Worm (Caenorhabditis elegans) whole organism, young adult: Measurements from ENCODE around the gene psme-3.
A peak's percentile ranks its signal among the peaks of the same experiment; 100 is the strongest.

Experiments used
- B0035.1 ChIP-seq: sonication (generic microtip); optimal IDR thresholded peaks from 2 replicates; lab custom pipeline; 2016; ENCODE audit warnings: missing genetic modification characterization, mild to moderate bottlenecking, missing compliant biosample characterization, missing genotype, missing genetic modification reagents
- B0261.1 ChIP-seq: sonication (generic microtip); optimal IDR thresholded peaks from 2 replicates; lab custom pipeline; 2016; ENCODE audit warnings: mild to moderate bottlenecking, missing genetic modification characterization, moderate library complexity, missing compliant biosample characterization
- D2030.7 ChIP-seq: fragments of 200-800 bp; sonication (Bioruptor generic); IDR thresholded peaks from 2 replicates; pipeline ENCODE4 v1.3.6; 2022; ENCODE audit warnings: missing genetic modification reagents, missing genetic modification characterization, missing compliant biosample characterization
- F39B2.1 ChIP-seq: fragments of 200-800 bp; sonication (Bioruptor generic); IDR thresholded peaks from 2 replicates; pipeline ENCODE4 v1.3.6; 2022; ENCODE audit warnings: missing genetic modification reagents, missing genetic modification characterization, missing compliant biosample characterization
- Y95B8A.8 ChIP-seq: fragments of 200-800 bp; sonication (Bioruptor generic); IDR thresholded peaks from 2 replicates; pipeline ENCODE4 v1.3.6; 2022; ENCODE audit warnings: missing genetic modification reagents, missing genetic modification characterization, missing compliant biosample characterization
- atf-7 ChIP-seq: sonication (generic microtip); optimal IDR thresholded peaks from 2 replicates; lab custom pipeline; 2017; ENCODE audit warnings: mild to moderate bottlenecking, missing genetic modification characterization, missing compliant biosample characterization
- bed-1 ChIP-seq: fragments of 200-800 bp; sonication (Bioruptor generic); IDR thresholded peaks from 2 replicates; pipeline ENCODE4 v1.3.6; 2022; ENCODE audit warnings: missing genetic modification reagents, missing genetic modification characterization, missing compliant biosample characterization
- cebp-1 ChIP-seq, 2 experiments: fragments of 200-800 bp in 1 of 2; sonication (Bioruptor generic) in 1 of 2; sonication (generic microtip) in 1 of 2; IDR thresholded peaks in 1 of 2; optimal IDR thresholded peaks in 1 of 2; 2 replicates each; pipeline versions ENCODE4 v1.3.6 to Lab custom; 2017 to 2022; ENCODE audit warnings: missing compliant biosample characterization in 2 of 2, missing genetic modification characterization in 2 of 2, mild to moderate bottlenecking in 1 of 2, missing genetic modification reagents in 1 of 2, moderate library complexity in 1 of 2
- cebp-2 ChIP-seq: fragments of 200-800 bp; sonication (Bioruptor generic); IDR thresholded peaks from 2 replicates; pipeline ENCODE4 v1.3.6; 2022; ENCODE audit warnings: missing genetic modification characterization, missing compliant biosample characterization
- ceh-100 ChIP-seq: fragments of 200-800 bp; sonication (Bioruptor generic); IDR thresholded peaks from 2 replicates; pipeline ENCODE4 v1.3.6; 2022; ENCODE audit warnings: missing genetic modification reagents, missing genetic modification characterization, missing compliant biosample characterization
- egl-44 ChIP-seq: fragments of 200-800 bp; sonication (Bioruptor generic); IDR thresholded peaks from 2 replicates; pipeline ENCODE4 v1.3.6; 2022; ENCODE audit warnings: missing genetic modification reagents, missing genetic modification characterization, missing compliant biosample characterization
- ekl-4 ChIP-seq: fragments of 200-800 bp; sonication (Bioruptor generic); IDR thresholded peaks from 2 replicates; pipeline ENCODE4 v1.3.6; 2022; ENCODE audit warnings: missing genetic modification reagents, missing genetic modification characterization, missing compliant biosample characterization
- hmg-1.2 ChIP-seq: fragments of 200-800 bp; sonication (Bioruptor generic); IDR thresholded peaks from 2 replicates; pipeline ENCODE4 v1.3.6; 2022; ENCODE audit warnings: missing genetic modification reagents, missing genetic modification characterization, missing compliant biosample characterization
- hrde-1 ChIP-seq: sonication (generic microtip); optimal IDR thresholded peaks from 2 replicates; lab custom pipeline; 2016; ENCODE audit warnings: missing genetic modification characterization, mild to moderate bottlenecking, missing compliant biosample characterization, moderate library complexity, missing genotype, missing genetic modification reagents, borderline replicate concordance
- hsf-1 ChIP-seq: fragments of 200-800 bp; sonication (Bioruptor generic); IDR thresholded peaks from 2 replicates; pipeline ENCODE4 v1.3.6; 2022; ENCODE audit warnings: missing genetic modification reagents, missing genetic modification characterization, missing compliant biosample characterization
- lag-1 ChIP-seq: fragments of 200-800 bp; sonication (Bioruptor generic); IDR thresholded peaks from 2 replicates; pipeline ENCODE4 v1.3.6; 2022; ENCODE audit warnings: missing genetic modification reagents, missing genetic modification characterization, missing compliant biosample characterization
- lin-26 ChIP-seq: fragments of 200-800 bp; sonication (Bioruptor generic); IDR thresholded peaks from 2 replicates; pipeline ENCODE4 v1.3.6; 2022; ENCODE audit warnings: missing genetic modification reagents, missing genetic modification characterization, missing compliant biosample characterization
- madf-3 ChIP-seq: fragments of 200-800 bp; sonication (Bioruptor generic); IDR thresholded peaks from 2 replicates; pipeline ENCODE4 v1.3.6; 2022; ENCODE audit warnings: missing genetic modification reagents, missing genetic modification characterization, missing compliant biosample characterization
- madf-6 ChIP-seq: fragments of 200-800 bp; sonication (Bioruptor generic); IDR thresholded peaks from 2 replicates; pipeline ENCODE4 v1.3.6; 2022; ENCODE audit warnings: missing genetic modification reagents, missing genetic modification characterization, missing compliant biosample characterization
- madf-8 ChIP-seq: fragments of 200-800 bp; sonication (Bioruptor generic); conservative IDR thresholded peaks from 2 replicates; pipeline ENCODE4 v1.3.6; 2022; ENCODE audit warnings: missing genetic modification reagents, missing genetic modification characterization, missing compliant biosample characterization
- nfya-1 ChIP-seq: sonication (generic microtip); optimal IDR thresholded peaks from 2 replicates; lab custom pipeline; 2017; ENCODE audit warnings: antibody characterized with exemption, missing compliant biosample characterization, missing genetic modification characterization, borderline replicate concordance; ENCODE audit not compliant: insufficient read depth
- nfyb-1 ChIP-seq: fragments of 200-800 bp; sonication (Bioruptor generic); IDR thresholded peaks from 2 replicates; pipeline ENCODE4 v1.3.6; 2022; ENCODE audit warnings: missing genetic modification reagents, missing genetic modification characterization, missing compliant biosample characterization
- nhr-120 ChIP-seq: fragments of 200-800 bp; sonication (Bioruptor generic); IDR thresholded peaks from 2 replicates; pipeline ENCODE4 v1.3.6; 2022; ENCODE audit warnings: missing genetic modification characterization, missing compliant biosample characterization
- nhr-179 ChIP-seq: sonication (generic microtip); optimal IDR thresholded peaks from 2 replicates; lab custom pipeline; 2016; ENCODE audit warnings: mild to moderate bottlenecking, missing genetic modification characterization, missing compliant biosample characterization
- nhr-27 ChIP-seq: fragments of 200-800 bp; sonication (Bioruptor generic); optimal IDR thresholded peaks from 2 replicates; lab custom pipeline; 2018; ENCODE audit warnings: mild to moderate bottlenecking, missing genetic modification characterization, moderate library complexity, missing compliant biosample characterization
- repo-1 ChIP-seq: sonication (generic microtip); optimal IDR thresholded peaks from 2 replicates; lab custom pipeline; 2017; ENCODE audit warnings: mild to moderate bottlenecking, missing genetic modification characterization, missing compliant biosample characterization
- rpc-1 ChIP-seq, 2 experiments: fragments of 150-350 bp in 1 of 2; sonication (generic microtip) in 1 of 2; optimal IDR thresholded peaks; 2 replicates each; lab custom pipeline; 2014 to 2018; ENCODE audit warnings: missing biosample characterization in 1 of 2, missing genetic modification characterization in 1 of 2, missing genetic modification reagents in 1 of 2, missing genotype in 1 of 2
- sdz-38 ChIP-seq: sonication (generic microtip); optimal IDR thresholded peaks from 2 replicates; lab custom pipeline; 2016; ENCODE audit warnings: missing genotype, missing genetic modification characterization, missing compliant biosample characterization
- snpc-3.4 ChIP-seq: sonication (generic microtip); optimal IDR thresholded peaks from 2 replicates; lab custom pipeline; 2017; ENCODE audit warnings: missing genetic modification characterization, mild to moderate bottlenecking, missing compliant biosample characterization, antibody characterized with exemption, moderate library complexity, missing genotype, missing genetic modification reagents
- snpc-4 ChIP-seq, 5 experiments: fragments of 150-350 bp in 1 of 5; sonication (generic microtip) in 4 of 5; optimal IDR thresholded peaks; 2 replicates each; lab custom pipeline; 2014 to 2018; ENCODE audit warnings: missing genetic modification characterization in 5 of 5, missing biosample characterization in 3 of 5, antibody characterized with exemption in 2 of 5, mild to moderate bottlenecking in 2 of 5, missing compliant biosample characterization in 2 of 5, missing genotype in 2 of 5, moderate library complexity in 2 of 5, missing genetic modification reagents in 1 of 5
- tbp1 ChIP-seq: fragments of 200-800 bp; sonication (Bioruptor generic); optimal IDR thresholded peaks from 2 replicates; lab custom pipeline; 2018; ENCODE audit warnings: mild to moderate bottlenecking, missing genetic modification characterization, missing compliant biosample characterization
- ztf-25 ChIP-seq: fragments of 200-800 bp; sonication (Bioruptor generic); IDR thresholded peaks from 2 replicates; pipeline ENCODE4 v1.3.6; 2022; ENCODE audit warnings: missing genetic modification reagents, missing genetic modification characterization, missing compliant biosample characterization
- ztf-3 ChIP-seq: fragments of 200-800 bp; sonication (Bioruptor generic); optimal IDR thresholded peaks from 2 replicates; lab custom pipeline; 2018; ENCODE audit warnings: mild to moderate bottlenecking, missing genetic modification characterization, missing compliant biosample characterization

psme-3 gene

DNA sequence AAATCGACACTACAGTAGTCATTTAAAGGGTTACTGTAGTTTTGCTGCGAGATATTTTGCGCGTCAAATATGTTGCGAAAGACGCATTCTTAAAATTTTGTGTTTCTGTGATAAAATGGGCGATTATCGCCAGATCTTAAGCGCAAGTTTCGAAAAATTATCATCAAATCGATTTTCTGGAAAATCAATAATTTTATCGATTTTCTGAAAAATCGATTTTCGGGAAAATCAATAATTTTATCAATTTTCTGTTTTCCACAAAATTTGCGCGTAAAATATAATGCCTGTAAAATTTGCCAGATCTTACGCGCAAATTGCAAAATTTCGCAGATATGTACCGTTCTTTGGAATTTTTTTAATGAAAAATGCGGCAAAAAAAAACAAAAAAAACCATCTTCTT lies 24.2 kb downstream of the psme-3 start:
- no peak for TF ChIP-seq snpc-4 (GFP tag; optimal IDR thresholded peaks at IDR 0.05; lab: Kevin White, UChicago)
- TF ChIP-seq snpc-4 (tag; optimal IDR thresholded peaks at IDR 0.05; lab: Kevin White, UChicago): no peak
- no peak for TF ChIP-seq hsf-1
- TF ChIP-seq B0261.1 (tag; lab: Kevin White, UChicago): no peak
- TF ChIP-seq ztf-3 (GFP tag; lab: Kevin White, UChicago): no peak
- no peak for TF ChIP-seq snpc-3.4 (tag; lab: Kevin White, UChicago)
- TF ChIP-seq cebp-1 (GFP tag; IDR thresholded peaks at IDR 0.05; lab: Robert Waterston, UW): no peak
- TF ChIP-seq cebp-1 (tag; optimal IDR thresholded peaks at IDR 0.05; lab: Kevin White, UChicago): no peak
- no peak for TF ChIP-seq atf-7 (tag; lab: Kevin White, UChicago)

DNA sequence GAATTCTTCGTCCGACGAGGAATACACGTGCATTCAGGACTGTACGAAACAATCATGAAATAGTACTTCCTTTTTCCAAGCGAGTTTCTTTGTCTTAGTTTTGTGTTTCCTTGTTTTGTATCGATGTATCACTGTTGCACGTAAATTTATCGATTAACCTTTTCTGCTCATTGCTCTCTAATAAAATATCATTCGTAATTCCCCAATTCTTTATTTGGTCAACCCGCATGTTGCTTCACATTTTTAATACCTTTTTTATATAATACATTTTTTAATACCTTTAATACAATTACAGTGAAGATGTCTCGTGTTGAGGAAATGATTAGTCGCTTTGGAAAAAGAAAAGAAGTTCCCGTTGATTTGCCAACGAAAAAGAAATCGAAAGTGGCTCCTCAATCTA lies 39.9 kb downstream of the psme-3 start, which contains the start of gene Y66D12A.1:
Gene Y66D12A.1, plus strand, starts transcription at position 301 of the 400 bp plus-strand sequence.
- no peak for TF ChIP-seq ekl-4 (GFP tag; lab: Robert Waterston, UW)
- TF ChIP-seq repo-1 (tag; lab: Kevin White, UChicago): no peak
- TF ChIP-seq sdz-38 (tag; lab: Kevin White, UChicago): no peak
- no peak for TF ChIP-seq nhr-179 (tag; lab: Kevin White, UChicago)
- no peak for TF ChIP-seq B0035.1 (tag; lab: Kevin White, UChicago)
- no peak for TF ChIP-seq lag-1 (GFP tag; lab: Robert Waterston, UW)
- TF ChIP-seq nfya-1 (tag; lab: Kevin White, UChicago): no peak
- no peak for TF ChIP-seq madf-8 (GFP tag; lab: Robert Waterston, UW)
- no peak for TF ChIP-seq bed-1 (GFP tag; lab: Robert Waterston, UW)
- no peak for TF ChIP-seq hrde-1
- no peak for TF ChIP-seq madf-6
- TF ChIP-seq F39B2.1 (GFP tag; lab: Robert Waterston, UW): no peak
- TF ChIP-seq cebp-2 (GFP tag; lab: Robert Waterston, UW): no peak
- TF ChIP-seq nhr-27 (tag; lab: Kevin White, UChicago): no peak

DNA sequence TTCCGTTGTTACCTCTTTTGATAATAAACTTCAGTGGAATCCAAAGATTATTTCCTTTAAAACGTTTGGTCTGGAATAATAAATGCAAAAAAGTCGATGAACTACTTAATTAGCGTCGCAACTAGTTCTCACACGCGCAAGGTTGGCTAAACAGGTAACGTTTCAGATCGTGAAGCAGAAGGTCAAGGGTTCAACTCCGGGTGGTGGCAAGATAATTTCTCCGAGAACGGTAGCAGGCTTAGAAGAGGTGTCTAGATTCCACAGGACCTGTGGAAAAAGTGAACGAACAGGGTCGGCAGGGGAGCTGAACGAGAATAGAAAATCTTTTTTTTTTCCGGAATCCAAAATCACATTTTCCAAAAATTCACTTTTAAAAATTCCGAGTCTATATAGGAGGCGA lies 41.0 kb downstream of the psme-3 start:
- 0 out of 2 replicates have a peak, but pooled peaks have one; percentile 31 for TF ChIP-seq nhr-120
- TF ChIP-seq madf-6: peak; percentile 51
- TF ChIP-seq ztf-25 (GFP tag; lab: Robert Waterston, UW): peak; percentile 55; the same call in 1 of the 2 replicates
- TF ChIP-seq B0261.1 (tag; lab: Kevin White, UChicago): peak; percentile 43
- TF ChIP-seq ceh-100 (GFP tag; lab: Robert Waterston, UW): 0 out of 2 replicates have a peak, but pooled peaks have one; percentile 13
- TF ChIP-seq madf-3 (GFP tag; lab: Robert Waterston, UW): 0 out of 2 replicates have a peak, but pooled peaks have one; percentile 4
- 0 out of 2 replicates have a peak, but pooled peaks have one; percentile 40 for TF ChIP-seq nfyb-1 (GFP tag; lab: Robert Waterston, UW)
- peak; percentile 19 for TF ChIP-seq rpc-1 (optimal IDR thresholded peaks at IDR 0.05; lab: Kevin White, UChicago)
- peak; percentile 64 for TF ChIP-seq rpc-1 (tag; optimal IDR thresholded peaks at IDR 0.05; lab: Kevin White, UChicago)
- peak; percentile 49; the same call in 1 of the 2 replicates for TF ChIP-seq D2030.7 (GFP tag; lab: Robert Waterston, UW)
- peak; percentile 72 for TF ChIP-seq tbp1 (GFP tag; lab: Kevin White, UChicago)
- TF ChIP-seq egl-44 (GFP tag; lab: Robert Waterston, UW): peak; percentile 73; the same call in 1 of the 2 replicates
- TF ChIP-seq hmg-1.2: peak; percentile 33; the same call in 1 of the 2 replicates
- peak; percentile 83 for TF ChIP-seq lin-26
- 0 out of 2 replicates have a peak, but pooled peaks have one; percentile 43 for TF ChIP-seq Y95B8A.8 (GFP tag; lab: Robert Waterston, UW)
